Fruit fly (Drosophila melanogaster) whole organism: ENCODE results near the gene dlg1.

Source experiments
- CG8478 ChIP-seq: fragments of >200 bp; optimal IDR thresholded peaks from 2 replicates; lab custom pipeline; 2018; ENCODE audit warnings: inconsistent platforms
- pan ChIP-seq: fragments of >200 bp; optimal IDR thresholded peaks from 2 replicates; lab custom pipeline; 2017
- psq ChIP-seq: fragments of >200 bp; optimal IDR thresholded peaks from 2 replicates; lab custom pipeline; 2017

DNA sequence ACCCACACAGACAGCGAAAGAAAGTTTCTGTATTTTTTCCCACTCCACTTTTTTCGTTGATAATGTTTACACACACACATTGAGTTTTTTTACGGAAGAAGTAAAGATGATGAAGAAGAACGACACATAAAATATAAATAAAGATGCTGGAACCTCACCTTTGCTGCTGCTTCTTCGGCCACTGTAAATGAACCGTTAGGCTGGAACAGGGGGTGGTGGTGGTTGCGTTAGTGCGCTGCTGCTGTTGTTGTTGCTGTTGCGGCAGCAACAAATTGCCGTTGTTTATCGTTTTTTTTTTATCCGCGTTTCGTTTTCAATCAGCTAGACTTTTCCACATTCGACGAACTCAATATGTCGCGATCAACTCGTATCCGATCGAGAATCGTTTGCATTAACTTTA, 84.2 kb downstream of the dlg1 start:
- TF ChIP-seq CG8478, result no peak
- TF ChIP-seq pan, result no peak
- no peak for TF ChIP-seq psq (lab: Kevin White, UChicago)
